Worm (Caenorhabditis elegans) whole organism, young adult: ENCODE measurements around the gene F56C3.1.

Source experiments
- B0019.2 ChIP-seq: fragments of 200-800 bp; sonication (Bioruptor generic); conservative IDR thresholded peaks from 2 replicates; pipeline ENCODE4 v1.3.6; 2022; ENCODE audit warnings: missing genetic modification reagents, missing genetic modification characterization, missing compliant biosample characterization
- B0261.1 ChIP-seq: sonication (generic microtip); optimal IDR thresholded peaks from 2 replicates; lab custom pipeline; 2016; ENCODE audit warnings: mild to moderate bottlenecking, missing genetic modification characterization, moderate library complexity, missing compliant biosample characterization
- C06A6.2 ChIP-seq: fragments of 200-800 bp; sonication (Bioruptor generic); conservative IDR thresholded peaks from 2 replicates; pipeline ENCODE4 v1.3.6; 2022; ENCODE audit warnings: missing genetic modification characterization, missing compliant biosample characterization
- C17E4.6 ChIP-seq: fragments of 200-800 bp; sonication (Bioruptor generic); IDR thresholded peaks from 2 replicates; pipeline ENCODE4 v1.3.6; 2022; ENCODE audit warnings: missing genetic modification reagents, missing genetic modification characterization, missing compliant biosample characterization
- F10E7.11 ChIP-seq: sonication (generic microtip); optimal IDR thresholded peaks from 2 replicates; lab custom pipeline; 2017; ENCODE audit warnings: mild to moderate bottlenecking, missing genetic modification characterization, moderate library complexity, missing compliant biosample characterization
- F33H1.4 ChIP-seq: fragments of 200-800 bp; sonication (Bioruptor generic); IDR thresholded peaks from 2 replicates; pipeline ENCODE4 v1.3.6; 2022; ENCODE audit warnings: missing genetic modification reagents, missing genetic modification characterization, missing compliant biosample characterization
- F37B4.10 ChIP-seq: fragments of 200-800 bp; sonication (Bioruptor generic); IDR thresholded peaks from 2 replicates; pipeline ENCODE4 v1.3.6; 2022; ENCODE audit warnings: missing genetic modification characterization, missing compliant biosample characterization
- F39B2.1 ChIP-seq: fragments of 200-800 bp; sonication (Bioruptor generic); IDR thresholded peaks from 2 replicates; pipeline ENCODE4 v1.3.6; 2022; ENCODE audit warnings: missing genetic modification reagents, missing genetic modification characterization, missing compliant biosample characterization
- K11D2.4 ChIP-seq: fragments of 200-800 bp; sonication (Bioruptor generic); IDR thresholded peaks from 2 replicates; pipeline ENCODE4 v1.3.6; 2022; ENCODE audit warnings: missing genetic modification reagents, missing genetic modification characterization, missing compliant biosample characterization
- T07F8.4 ChIP-seq: sonication (generic microtip); optimal IDR thresholded peaks from 2 replicates; lab custom pipeline; 2016; ENCODE audit warnings: mild to moderate bottlenecking, missing genetic modification characterization, moderate library complexity, missing compliant biosample characterization
- Y53F4B.3 ChIP-seq: fragments of 200-800 bp; sonication (Bioruptor generic); IDR thresholded peaks from 2 replicates; pipeline ENCODE4 v1.3.6; 2022; ENCODE audit warnings: missing genetic modification reagents, missing genetic modification characterization, missing compliant biosample characterization
- Y67H2A.10 ChIP-seq: fragments of 200-800 bp; sonication (Bioruptor generic); conservative IDR thresholded peaks from 2 replicates; pipeline ENCODE4 v1.3.6; 2022; ENCODE audit warnings: missing genetic modification reagents, missing genetic modification characterization, missing compliant biosample characterization
- Y95B8A.8 ChIP-seq: fragments of 200-800 bp; sonication (Bioruptor generic); IDR thresholded peaks from 2 replicates; pipeline ENCODE4 v1.3.6; 2022; ENCODE audit warnings: missing genetic modification reagents, missing genetic modification characterization, missing compliant biosample characterization
- akir-1 ChIP-seq: fragments of 200-800 bp; sonication (Bioruptor generic); optimal IDR thresholded peaks from 2 replicates; lab custom pipeline; 2018; ENCODE audit warnings: mild to moderate bottlenecking, missing genetic modification characterization, moderate library complexity, missing compliant biosample characterization
- ama-1 ChIP-seq, 3 experiments: fragments of 150-350 bp in 1 of 3; sonication (generic microtip) in 2 of 3; optimal IDR thresholded peaks; 2 replicates each; lab custom pipeline; 2014 to 2018; ENCODE audit warnings: missing biosample characterization in 2 of 3, missing genetic modification characterization in 2 of 3, missing genetic modification reagents in 2 of 3
- aptf-2 ChIP-seq: fragments of 200-800 bp; sonication (Bioruptor generic); conservative IDR thresholded peaks from 2 replicates; pipeline ENCODE4 v1.3.6; 2022; ENCODE audit warnings: missing genetic modification reagents, missing genetic modification characterization, missing compliant biosample characterization
- attf-3 ChIP-seq: fragments of 200-800 bp; sonication (Bioruptor generic); conservative IDR thresholded peaks from 2 replicates; pipeline ENCODE4 v1.3.6; 2022; ENCODE audit warnings: missing genetic modification reagents, missing genetic modification characterization, missing compliant biosample characterization
- attf-5 ChIP-seq: fragments of 200-800 bp; sonication (Bioruptor generic); optimal IDR thresholded peaks from 2 replicates; lab custom pipeline; 2018; ENCODE audit warnings: mild to moderate bottlenecking, missing genetic modification characterization, missing compliant biosample characterization
- ccch-3 ChIP-seq: fragments of 200-800 bp; sonication (Bioruptor generic); optimal IDR thresholded peaks from 2 replicates; lab custom pipeline; 2018; ENCODE audit warnings: mild to moderate bottlenecking, missing genetic modification characterization, missing compliant biosample characterization
- cebp-2 ChIP-seq: fragments of 200-800 bp; sonication (Bioruptor generic); IDR thresholded peaks from 2 replicates; pipeline ENCODE4 v1.3.6; 2022; ENCODE audit warnings: missing genetic modification characterization, missing compliant biosample characterization
- ceh-91 ChIP-seq: fragments of 200-800 bp; sonication (Bioruptor generic); IDR thresholded peaks from 2 replicates; pipeline ENCODE4 v1.3.6; 2022; ENCODE audit warnings: missing genetic modification reagents, missing genetic modification characterization, missing compliant biosample characterization
- egrh-3 ChIP-seq: fragments of 200-800 bp; sonication (Bioruptor generic); IDR thresholded peaks from 2 replicates; pipeline ENCODE4 v1.3.6; 2022; ENCODE audit warnings: missing genetic modification reagents, missing genetic modification characterization, missing compliant biosample characterization
- ets-4 ChIP-seq: fragments of 200-800 bp; sonication (Bioruptor generic); optimal IDR thresholded peaks from 2 replicates; lab custom pipeline; 2018; ENCODE audit warnings: mild to moderate bottlenecking, missing genetic modification characterization, missing compliant biosample characterization
- him-1 ChIP-seq: sonication (generic microtip); optimal IDR thresholded peaks from 2 replicates; lab custom pipeline; 2016; ENCODE audit warnings: missing genotype, missing genetic modification reagents, missing genetic modification characterization, missing compliant biosample characterization
- hrde-1 ChIP-seq: sonication (generic microtip); optimal IDR thresholded peaks from 2 replicates; lab custom pipeline; 2016; ENCODE audit warnings: missing genetic modification characterization, mild to moderate bottlenecking, missing compliant biosample characterization, moderate library complexity, missing genotype, missing genetic modification reagents, borderline replicate concordance
- hsf-1 ChIP-seq: fragments of 200-800 bp; sonication (Bioruptor generic); IDR thresholded peaks from 2 replicates; pipeline ENCODE4 v1.3.6; 2022; ENCODE audit warnings: missing genetic modification reagents, missing genetic modification characterization, missing compliant biosample characterization
- lin-26 ChIP-seq: fragments of 200-800 bp; sonication (Bioruptor generic); IDR thresholded peaks from 2 replicates; pipeline ENCODE4 v1.3.6; 2022; ENCODE audit warnings: missing genetic modification reagents, missing genetic modification characterization, missing compliant biosample characterization
- lsy-27 ChIP-seq: sonication (generic microtip); optimal IDR thresholded peaks from 2 replicates; lab custom pipeline; 2017; ENCODE audit warnings: missing genetic modification characterization, mild to moderate bottlenecking, missing compliant biosample characterization, antibody characterized with exemption, missing genotype, borderline replicate concordance; ENCODE audit not compliant: insufficient read depth
- madf-10 ChIP-seq: sonication (generic microtip); optimal IDR thresholded peaks from 2 replicates; lab custom pipeline; 2016; ENCODE audit warnings: mild to moderate bottlenecking, missing genetic modification characterization, missing compliant biosample characterization
- madf-3 ChIP-seq: fragments of 200-800 bp; sonication (Bioruptor generic); IDR thresholded peaks from 2 replicates; pipeline ENCODE4 v1.3.6; 2022; ENCODE audit warnings: missing genetic modification reagents, missing genetic modification characterization, missing compliant biosample characterization
- madf-8 ChIP-seq: fragments of 200-800 bp; sonication (Bioruptor generic); conservative IDR thresholded peaks from 2 replicates; pipeline ENCODE4 v1.3.6; 2022; ENCODE audit warnings: missing genetic modification reagents, missing genetic modification characterization, missing compliant biosample characterization
- nfya-2 ChIP-seq: fragments of 200-800 bp; sonication (Bioruptor generic); IDR thresholded peaks from 2 replicates; pipeline ENCODE4 v1.3.6; 2022; ENCODE audit warnings: missing genetic modification reagents, missing genetic modification characterization, missing compliant biosample characterization
- nfyb-1 ChIP-seq: fragments of 200-800 bp; sonication (Bioruptor generic); IDR thresholded peaks from 2 replicates; pipeline ENCODE4 v1.3.6; 2022; ENCODE audit warnings: missing genetic modification reagents, missing genetic modification characterization, missing compliant biosample characterization
- nhr-120 ChIP-seq: fragments of 200-800 bp; sonication (Bioruptor generic); IDR thresholded peaks from 2 replicates; pipeline ENCODE4 v1.3.6; 2022; ENCODE audit warnings: missing genetic modification characterization, missing compliant biosample characterization
- nhr-179 ChIP-seq: sonication (generic microtip); optimal IDR thresholded peaks from 2 replicates; lab custom pipeline; 2016; ENCODE audit warnings: mild to moderate bottlenecking, missing genetic modification characterization, missing compliant biosample characterization
- pha-4 ChIP-seq: fragments of 150-350 bp; sonication (generic microtip); optimal IDR thresholded peaks from 2 replicates; lab custom pipeline; 2014; ENCODE audit warnings: missing biosample characterization, missing genetic modification reagents, missing genetic modification characterization
- rec-8 ChIP-seq, 2 experiments: sonication (generic microtip); optimal IDR thresholded peaks; 2 replicates each; lab custom pipeline; 2016; ENCODE audit warnings: mild to moderate bottlenecking in 2 of 2, missing genetic modification characterization in 2 of 2, missing genetic modification reagents in 2 of 2, missing genotype in 2 of 2, missing biosample characterization in 1 of 2, missing compliant biosample characterization in 1 of 2, moderate library complexity in 1 of 2
- repo-1 ChIP-seq: sonication (generic microtip); optimal IDR thresholded peaks from 2 replicates; lab custom pipeline; 2017; ENCODE audit warnings: mild to moderate bottlenecking, missing genetic modification characterization, missing compliant biosample characterization
- rpc-1 ChIP-seq, 2 experiments: fragments of 150-350 bp in 1 of 2; sonication (generic microtip) in 1 of 2; optimal IDR thresholded peaks; 2 replicates each; lab custom pipeline; 2014 to 2018; ENCODE audit warnings: missing biosample characterization in 1 of 2, missing genetic modification characterization in 1 of 2, missing genetic modification reagents in 1 of 2, missing genotype in 1 of 2
- sdz-38 ChIP-seq: sonication (generic microtip); optimal IDR thresholded peaks from 2 replicates; lab custom pipeline; 2016; ENCODE audit warnings: missing genotype, missing genetic modification characterization, missing compliant biosample characterization
- somi-1 ChIP-seq: fragments of 200-800 bp; sonication (Bioruptor generic); optimal IDR thresholded peaks from 2 replicates; lab custom pipeline; 2018; ENCODE audit warnings: mild to moderate bottlenecking, missing genetic modification characterization, missing compliant biosample characterization
- sptf-2 ChIP-seq: fragments of 200-800 bp; sonication (Bioruptor generic); optimal IDR thresholded peaks from 2 replicates; lab custom pipeline; 2018; ENCODE audit warnings: mild to moderate bottlenecking, missing genetic modification characterization, missing compliant biosample characterization
- tbp1 ChIP-seq: fragments of 200-800 bp; sonication (Bioruptor generic); optimal IDR thresholded peaks from 2 replicates; lab custom pipeline; 2018; ENCODE audit warnings: mild to moderate bottlenecking, missing genetic modification characterization, missing compliant biosample characterization
- ztf-26 ChIP-seq: sonication (generic microtip); optimal IDR thresholded peaks from 2 replicates; lab custom pipeline; 2017; ENCODE audit warnings: missing genetic modification characterization, missing compliant biosample characterization
- ztf-28 ChIP-seq: fragments of 200-800 bp; sonication (Bioruptor generic); IDR thresholded peaks from 2 replicates; pipeline ENCODE4 v1.3.6; 2022; ENCODE audit warnings: missing genetic modification reagents, missing genetic modification characterization, missing compliant biosample characterization

The F56C3.1 gene

DNA sequence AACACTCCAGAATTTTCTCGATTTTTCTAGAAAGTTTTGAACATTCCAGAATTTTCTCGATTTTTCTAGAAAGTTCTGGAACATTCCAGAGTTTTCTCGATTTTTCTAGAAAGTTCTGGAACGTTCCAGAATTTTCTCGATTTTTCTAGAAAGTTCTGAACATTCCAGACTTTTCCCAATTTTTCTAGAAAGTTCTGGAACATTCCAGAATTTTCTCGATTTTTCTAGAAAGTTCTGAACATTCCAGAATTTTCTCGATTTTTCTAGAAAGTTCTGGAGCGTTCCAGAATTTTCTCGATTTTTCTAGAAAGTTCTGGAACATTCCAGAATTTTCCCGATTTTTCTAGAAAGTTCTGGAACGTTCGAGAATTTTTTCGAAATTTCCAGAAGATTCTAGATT lies 12.0 kb upstream of the F56C3.1 start (continued):
- peak; percentile 94; the same call in 1 of the 2 replicates for TF ChIP-seq nhr-120 (GFP tag; lab: Robert Waterston, UW)
- peak; percentile 72 for TF ChIP-seq F33H1.4
- TF ChIP-seq Y67H2A.10 (GFP tag; lab: Robert Waterston, UW) = peak; percentile 94
- peak; percentile 95; the same call in 1 of the 2 replicates for TF ChIP-seq F37B4.10 (GFP tag; lab: Robert Waterston, UW)
- peak; percentile 97 for TF ChIP-seq madf-3 (GFP tag; lab: Robert Waterston, UW)
- TF ChIP-seq madf-8 = peak; percentile 70
- TF ChIP-seq lin-26 (GFP tag; lab: Robert Waterston, UW) = peak; percentile 84
- peak; percentile 95 for TF ChIP-seq F39B2.1 (GFP tag; lab: Robert Waterston, UW)
- peak; percentile 98 for TF ChIP-seq Y53F4B.3 (GFP tag; lab: Robert Waterston, UW)
- peak; percentile 75 for TF ChIP-seq K11D2.4 (GFP tag; lab: Robert Waterston, UW)
- TF ChIP-seq, all 124 proteins: peak for 46; not testable (repeated sequence) for 78

DNA sequence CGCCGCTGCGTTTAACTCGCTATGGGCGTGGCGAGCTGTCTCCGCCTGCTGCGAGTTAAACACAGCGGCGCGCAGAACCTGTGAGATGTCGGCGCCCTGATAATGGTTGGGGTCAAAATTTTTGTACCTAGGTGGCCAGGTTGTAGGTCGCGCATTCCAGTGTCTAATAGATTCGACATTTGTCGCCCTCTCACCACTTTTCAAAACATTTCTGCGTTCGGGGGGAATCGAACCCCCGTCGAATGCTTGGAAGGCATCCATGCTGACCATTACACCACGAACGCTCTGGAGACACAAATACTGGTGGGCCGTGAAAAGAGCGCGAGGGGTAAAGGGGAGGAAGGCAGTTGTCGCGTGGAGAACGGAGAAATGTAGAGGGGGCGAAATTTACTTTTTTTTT lies 7.7 kb upstream of the F56C3.1 start:
- TF ChIP-seq Y95B8A.8 (GFP tag; lab: Robert Waterston, UW) (peak; percentile 52; the same call in 1 of the 2 replicates), ztf-26 (peak; percentile 68), tbp1 (GFP tag; lab: Kevin White, UChicago) (peak; percentile 91), attf-3 (GFP tag; lab: Robert Waterston, UW) (no peak), somi-1 (peak; percentile 51), pha-4 (tag; lab: Kevin White, UChicago) (no peak), F10E7.11 (peak; percentile 71), ztf-28 (GFP tag; lab: Robert Waterston, UW) (no peak), nhr-120 (GFP tag; lab: Robert Waterston, UW) (peak; percentile 79; the same call in 1 of the 2 replicates), T07F8.4 (tag; lab: Kevin White, UChicago) (peak; percentile 47), hrde-1 (peak; percentile 43), B0261.1 (peak; percentile 94), hsf-1 (GFP tag; lab: Robert Waterston, UW) (0 out of 2 replicates have a peak, but pooled peaks have one; percentile 37), lsy-27 (tag; lab: Kevin White, UChicago) (no peak), attf-5 (GFP tag; lab: Kevin White, UChicago) (peak; percentile 53), nfyb-1 (GFP tag; lab: Robert Waterston, UW) (peak; percentile 92), egrh-3 (GFP tag; lab: Robert Waterston, UW) (no peak; the same call in 1 of the 2 replicates), sdz-38 (tag; lab: Kevin White, UChicago) (no peak), madf-10 (tag; lab: Kevin White, UChicago) (peak; percentile 76), ets-4 (GFP tag; lab: Kevin White, UChicago) (peak; percentile 85), ama-1 (optimal IDR thresholded peaks at IDR 0.05; lab: Kevin White, UChicago) (no peak), ama-1 (GFP tag; optimal IDR thresholded peaks at IDR 0.05; lab: Kevin White, UChicago) (no peak), B0019.2 (GFP tag; lab: Robert Waterston, UW) (no peak; the same call in 1 of the 2 replicates), nfya-2 (no peak), Y53F4B.3 (GFP tag; lab: Robert Waterston, UW) (no peak), ceh-91 (GFP tag; lab: Robert Waterston, UW) (no peak), akir-1 (peak; percentile 29), nhr-179 (peak; percentile 53), repo-1 (tag; lab: Kevin White, UChicago) (peak; percentile 54), rec-8 (tag; optimal IDR thresholded peaks at IDR 0.05; lab: Kevin White, UChicago) (peak; percentile 38 to 73), ccch-3 (GFP tag; lab: Kevin White, UChicago) (no peak), Y67H2A.10 (GFP tag; lab: Robert Waterston, UW) (peak; percentile 32), cebp-2 (GFP tag; lab: Robert Waterston, UW) (0 out of 2 replicates have a peak, but pooled peaks have one; percentile 77), C17E4.6 (GFP tag; lab: Robert Waterston, UW) (0 out of 2 replicates have a peak, but pooled peaks have one; percentile 34), him-1 (tag; lab: Kevin White, UChicago) (peak; percentile 68), rpc-1 (optimal IDR thresholded peaks at IDR 0.05; lab: Kevin White, UChicago) (peak; percentile 74), rpc-1 (tag; optimal IDR thresholded peaks at IDR 0.05; lab: Kevin White, UChicago) (peak; percentile 85), sptf-2 (GFP tag; lab: Kevin White, UChicago) (peak; percentile 71), aptf-2 (GFP tag; lab: Robert Waterston, UW) (no peak), C06A6.2 (0 out of 2 replicates have a peak, but pooled peaks have one; percentile 30)
